Worm (Caenorhabditis elegans): ENCODE measurements around the gene dsh-1.

- TF ChIP-seq ama-1 (optimal IDR thresholded peaks at IDR 0.05) (no peak), flt-1 (GFP tag; IDR thresholded peaks at IDR 0.05) (no peak), B0310.2 (tag; optimal IDR thresholded peaks at IDR 0.05) (no peak), hmbx-1 (tag; optimal IDR thresholded peaks at IDR 0.05) (no peak), aly-1 (tag; optimal IDR thresholded peaks at IDR 0.05) (no peak), tra-4 (tag; optimal IDR thresholded peaks at IDR 0.05) (no peak), hmg-4 (GFP tag; optimal IDR thresholded peaks at IDR 0.05) (no peak), pes-1 (GFP tag; IDR thresholded peaks at IDR 0.05) (no peak), scrt-1 (GFP tag; IDR thresholded peaks at IDR 0.05) (no peak), ceh-13 (GFP tag; optimal IDR thresholded peaks at IDR 0.05) (no peak), sea-1 (GFP tag; conservative IDR thresholded peaks at IDR 0.05) (no peak), hnd-1 (tag; optimal IDR thresholded peaks at IDR 0.05) (no peak)
These were observed 23.1 kb downstream of the dsh-1 start for ce11 chrII:5201922-5202562.

Data from whole organism, early embryonic.